Worm (Caenorhabditis elegans) whole organism, mixed stage, embryonic: ENCODE results near the gene F47C12.6.

Experiments used
- ceh-39 ChIP-seq: fragments of 150-350 bp; optimal IDR thresholded peaks from 2 replicates; lab custom pipeline; 2014; ENCODE audit warnings: missing biosample characterization, missing genetic modification characterization
- flh-1 ChIP-seq: fragments of 200-800 bp; sonication (Bioruptor generic); optimal IDR thresholded peaks from 2 replicates; lab custom pipeline; 2018; ENCODE audit warnings: mild to moderate bottlenecking, missing genetic modification characterization, moderate library complexity, missing compliant biosample characterization
- lsy-2 ChIP-seq: fragments of 150-350 bp; optimal IDR thresholded peaks from 2 replicates; lab custom pipeline; 2014; ENCODE audit warnings: missing biosample characterization, missing genetic modification characterization
- mep-1 ChIP-seq: fragments of 150-350 bp; optimal IDR thresholded peaks from 2 replicates; lab custom pipeline; 2017; ENCODE audit warnings: missing biosample characterization, missing genetic modification reagents, missing genetic modification characterization, inconsistent platforms
- nhr-12 ChIP-seq: fragments of 150-350 bp; optimal IDR thresholded peaks from 2 replicates; lab custom pipeline; 2014; ENCODE audit warnings: missing biosample characterization, missing genetic modification characterization
- nhr-76 ChIP-seq: sonication (generic microtip); optimal IDR thresholded peaks from 2 replicates; lab custom pipeline; 2017; ENCODE audit warnings: missing biosample characterization, missing genetic modification characterization
- snpc-4 ChIP-seq: fragments of 150-350 bp; optimal IDR thresholded peaks from 2 replicates; lab custom pipeline; 2014; ENCODE audit warnings: missing biosample characterization, missing genetic modification characterization
- unc-39 ChIP-seq: fragments of 150-350 bp; optimal IDR thresholded peaks from 2 replicates; lab custom pipeline; 2014; ENCODE audit warnings: missing biosample characterization, missing genetic modification characterization

DNA sequence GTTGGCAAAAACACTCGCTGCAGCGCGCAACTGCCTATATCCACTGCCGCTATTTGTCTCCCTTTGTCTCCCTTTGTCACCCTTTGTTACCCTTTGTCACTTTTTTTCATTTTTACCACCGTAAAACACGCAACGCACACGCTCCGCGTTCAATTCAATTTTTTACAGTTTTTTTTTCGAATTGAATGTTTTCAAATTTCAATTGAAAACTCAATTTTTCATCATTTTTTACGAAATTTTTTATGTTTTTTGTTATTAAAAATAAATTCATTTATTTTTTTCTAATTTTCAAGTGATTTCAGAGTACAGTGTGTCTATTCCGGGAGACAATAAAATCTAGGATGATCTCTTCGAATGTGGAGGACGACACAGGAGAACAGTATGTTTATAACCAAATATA, 50.2 kb downstream of the F47C12.6 start, which contains the start of gene Y46C8AL.11:
- TF ChIP-seq lsy-2 (tag; lab: Kevin White, UChicago) (no peak), flh-1 (GFP tag; lab: Kevin White, UChicago) (no peak), nhr-12 (tag; lab: Kevin White, UChicago) (no peak), snpc-4 (tag; lab: Kevin White, UChicago) (no peak), unc-39 (tag; lab: Kevin White, UChicago) (no peak), ceh-39 (no peak), mep-1 (tag; lab: Kevin White, UChicago) (no peak), nhr-76 (tag; lab: Kevin White, UChicago) (no peak)
